Worm (Caenorhabditis elegans) whole organism, mixed stage, embryonic: Measurements from ENCODE around the gene T28D9.1.

Experiments used
- M03D4.4 ChIP-seq: sonication (generic microtip); optimal IDR thresholded peaks from 2 replicates; lab custom pipeline; 2017; ENCODE audit warnings: mild to moderate bottlenecking, missing genetic modification characterization, missing compliant biosample characterization
- bed-3 ChIP-seq: fragments of 200-800 bp; sonication (Bioruptor generic); optimal IDR thresholded peaks from 3 replicates; lab custom pipeline; 2018; ENCODE audit warnings: mild to moderate bottlenecking, missing genetic modification characterization, moderate library complexity, missing compliant biosample characterization
- blmp-1 ChIP-seq: fragments of 150-350 bp; optimal IDR thresholded peaks from 2 replicates; lab custom pipeline; 2014; ENCODE audit warnings: missing biosample characterization, missing genetic modification characterization
- ceh-39 ChIP-seq: fragments of 150-350 bp; optimal IDR thresholded peaks from 2 replicates; lab custom pipeline; 2014; ENCODE audit warnings: missing biosample characterization, missing genetic modification characterization
- ceh-43 ChIP-seq: fragments of 200-800 bp; sonication (Bioruptor generic); optimal IDR thresholded peaks from 2 replicates; lab custom pipeline; 2018; ENCODE audit warnings: mild to moderate bottlenecking, missing genetic modification characterization, moderate library complexity, missing compliant biosample characterization
- ceh-83 ChIP-seq: fragments of 200-800 bp; sonication (Bioruptor generic); optimal IDR thresholded peaks from 2 replicates; lab custom pipeline; 2018; ENCODE audit warnings: mild to moderate bottlenecking, missing genetic modification characterization, missing compliant biosample characterization
- ces-1 ChIP-seq: fragments of 150-350 bp; optimal IDR thresholded peaks from 2 replicates; lab custom pipeline; 2014; ENCODE audit warnings: missing biosample characterization, missing genetic modification reagents, missing genetic modification characterization
- cnd-1 ChIP-seq: fragments of 200-800 bp; sonication (Bioruptor generic); optimal IDR thresholded peaks from 2 replicates; lab custom pipeline; 2018; ENCODE audit warnings: mild to moderate bottlenecking, missing genetic modification characterization, missing compliant biosample characterization
- drap-1 ChIP-seq: fragments of 200-800 bp; sonication (Bioruptor generic); optimal IDR thresholded peaks from 3 replicates; lab custom pipeline; 2018; ENCODE audit warnings: mild to moderate bottlenecking, missing genetic modification characterization, missing compliant biosample characterization
- elt-1 ChIP-seq: sonication (generic microtip); optimal IDR thresholded peaks from 2 replicates; lab custom pipeline; 2017; ENCODE audit warnings: missing genetic modification characterization, mild to moderate bottlenecking, missing compliant biosample characterization, antibody characterized with exemption, moderate library complexity, borderline replicate concordance; ENCODE audit not compliant: insufficient read depth
- flh-1 ChIP-seq: fragments of 200-800 bp; sonication (Bioruptor generic); optimal IDR thresholded peaks from 2 replicates; lab custom pipeline; 2018; ENCODE audit warnings: mild to moderate bottlenecking, missing genetic modification characterization, moderate library complexity, missing compliant biosample characterization
- ham-2 ChIP-seq: fragments of 200-800 bp; sonication (Bioruptor generic); optimal IDR thresholded peaks from 2 replicates; lab custom pipeline; 2018; ENCODE audit warnings: mild to moderate bottlenecking, missing genetic modification characterization, missing compliant biosample characterization
- hlh-1 ChIP-seq: fragments of 150-350 bp; optimal IDR thresholded peaks from 2 replicates; lab custom pipeline; 2014; ENCODE audit warnings: missing biosample characterization, missing genetic modification reagents, missing genetic modification characterization
- lin-13 ChIP-seq: fragments of 150-350 bp; optimal IDR thresholded peaks from 2 replicates; lab custom pipeline; 2014; ENCODE audit warnings: missing biosample characterization, missing genetic modification characterization
- lsy-2 ChIP-seq: fragments of 150-350 bp; optimal IDR thresholded peaks from 2 replicates; lab custom pipeline; 2014; ENCODE audit warnings: missing biosample characterization, missing genetic modification characterization
- mab-5 ChIP-seq: fragments of 150-350 bp; optimal IDR thresholded peaks from 2 replicates; lab custom pipeline; 2014; ENCODE audit warnings: missing biosample characterization, missing genetic modification characterization
- mep-1 ChIP-seq: fragments of 150-350 bp; optimal IDR thresholded peaks from 2 replicates; lab custom pipeline; 2017; ENCODE audit warnings: missing biosample characterization, missing genetic modification reagents, missing genetic modification characterization, inconsistent platforms
- mls-2 ChIP-seq: sonication (generic microtip); optimal IDR thresholded peaks from 2 replicates; lab custom pipeline; 2016; ENCODE audit warnings: mild to moderate bottlenecking, missing genetic modification characterization, moderate library complexity, missing compliant biosample characterization
- nhr-2 ChIP-seq: fragments of 150-350 bp; optimal IDR thresholded peaks from 2 replicates; lab custom pipeline; 2014; ENCODE audit warnings: missing biosample characterization, missing genetic modification characterization
- nhr-237 ChIP-seq: fragments of 150-350 bp; optimal IDR thresholded peaks from 2 replicates; lab custom pipeline; 2014; ENCODE audit warnings: missing biosample characterization, missing genetic modification characterization
- nhr-28 ChIP-seq: fragments of 150-350 bp; optimal IDR thresholded peaks from 2 replicates; lab custom pipeline; 2014; ENCODE audit warnings: missing biosample characterization, missing genetic modification characterization
- nhr-76 ChIP-seq: sonication (generic microtip); optimal IDR thresholded peaks from 2 replicates; lab custom pipeline; 2017; ENCODE audit warnings: missing biosample characterization, missing genetic modification characterization
- pha-4 ChIP-seq: fragments of 150-350 bp; optimal IDR thresholded peaks from 2 replicates; lab custom pipeline; 2018; ENCODE audit warnings: missing biosample characterization, missing genetic modification reagents, missing genetic modification characterization
- snpc-4 ChIP-seq: fragments of 150-350 bp; optimal IDR thresholded peaks from 2 replicates; lab custom pipeline; 2014; ENCODE audit warnings: missing biosample characterization, missing genetic modification characterization
- sptf-1 ChIP-seq: sonication (generic microtip); optimal IDR thresholded peaks from 2 replicates; lab custom pipeline; 2017; ENCODE audit warnings: mild to moderate bottlenecking, missing genetic modification characterization, moderate library complexity, missing compliant biosample characterization
- tbx-8 ChIP-seq: fragments of 200-800 bp; sonication (Bioruptor generic); optimal IDR thresholded peaks from 2 replicates; lab custom pipeline; 2018; ENCODE audit warnings: mild to moderate bottlenecking, missing genetic modification characterization, moderate library complexity, missing compliant biosample characterization
- zip-8 ChIP-seq: fragments of 150-350 bp; optimal IDR thresholded peaks from 2 replicates; lab custom pipeline; 2014; ENCODE audit warnings: missing biosample characterization, missing genetic modification characterization
- ztf-11 ChIP-seq: fragments of 150-350 bp; optimal IDR thresholded peaks from 2 replicates; lab custom pipeline; 2014; ENCODE audit warnings: missing biosample characterization, missing genetic modification characterization

Gene T28D9.1

ce11 chrII:6528629-6529028, 36.4 kb downstream of the T28D9.1 start, which contains the start of gene C56E6.4:
Gene C56E6.4 (minus strand): TSS chrII:6528729.
- TF ChIP-seq nhr-28 (tag; lab: Kevin White, UChicago): no peak
- no peak for TF ChIP-seq ces-1 (GFP tag; lab: Kevin White, UChicago)
- TF ChIP-seq cnd-1 (tag; lab: Kevin White, UChicago): no peak
- TF ChIP-seq ham-2 (GFP tag; lab: Kevin White, UChicago): no peak
- no peak for TF ChIP-seq ceh-43
- TF ChIP-seq sptf-1 (tag; lab: Kevin White, UChicago): no peak
- TF ChIP-seq M03D4.4 (tag; lab: Kevin White, UChicago): no peak
- TF ChIP-seq pha-4 (tag; lab: Kevin White, UChicago): no peak
- TF ChIP-seq ztf-11 (tag; lab: Kevin White, UChicago): no peak
- TF ChIP-seq nhr-2 (tag; lab: Kevin White, UChicago): no peak
- no peak for TF ChIP-seq snpc-4 (tag; lab: Kevin White, UChicago)
- TF ChIP-seq drap-1: no peak

- TF ChIP-seq nhr-76 (tag; lab: Kevin White, UChicago) (no peak), flh-1 (GFP tag; lab: Kevin White, UChicago) (no peak), ceh-43 (no peak), elt-1 (no peak), mab-5 (tag; lab: Kevin White, UChicago) (no peak), blmp-1 (tag; lab: Kevin White, UChicago) (no peak), bed-3 (GFP tag; lab: Kevin White, UChicago) (no peak), pha-4 (tag; lab: Kevin White, UChicago) (no peak), ces-1 (GFP tag; lab: Kevin White, UChicago) (no peak), zip-8 (tag; lab: Kevin White, UChicago) (no peak), lsy-2 (tag; lab: Kevin White, UChicago) (no peak), ham-2 (GFP tag; lab: Kevin White, UChicago) (no peak), lin-13 (no peak), hlh-1 (tag; lab: Kevin White, UChicago) (no peak)
These were observed 39.3 kb downstream of the T28D9.1 start, which contains the start of gene abch-1 for ce11 chrII:6531527-6531926. Gene abch-1 (minus strand): TSS chrII:6531627.

- no peak for TF ChIP-seq nhr-237 (tag; lab: Kevin White, UChicago)
- no peak for TF ChIP-seq zip-8 (tag; lab: Kevin White, UChicago)
- no peak for TF ChIP-seq tbx-8 (GFP tag; lab: Kevin White, UChicago)
- TF ChIP-seq lin-13: no peak
- TF ChIP-seq mep-1: no peak
- TF ChIP-seq lsy-2 (tag; lab: Kevin White, UChicago): no peak
- no peak for TF ChIP-seq ztf-11 (tag; lab: Kevin White, UChicago)
- TF ChIP-seq bed-3 (GFP tag; lab: Kevin White, UChicago): no peak
- no peak for TF ChIP-seq flh-1 (GFP tag; lab: Kevin White, UChicago)
These were observed 39.7 kb downstream of the T28D9.1 start, which contains the start of gene abcx-1 for ce11 chrII:6531940-6532339. Gene abcx-1 (plus strand): TSS chrII:6532163.

- TF ChIP-seq ceh-39 (peak; percentile 39), nhr-237 (tag; lab: Kevin White, UChicago) (peak; percentile 25), lsy-2 (tag; lab: Kevin White, UChicago) (peak; percentile 65), hlh-1 (tag; lab: Kevin White, UChicago) (no peak), sptf-1 (tag; lab: Kevin White, UChicago) (no peak), mls-2 (tag; lab: Kevin White, UChicago) (no peak), ceh-83 (GFP tag; lab: Kevin White, UChicago) (no peak), zip-8 (tag; lab: Kevin White, UChicago) (no peak), snpc-4 (tag; lab: Kevin White, UChicago) (no peak), nhr-28 (tag; lab: Kevin White, UChicago) (no peak), M03D4.4 (tag; lab: Kevin White, UChicago) (no peak), tbx-8 (GFP tag; lab: Kevin White, UChicago) (no peak), ces-1 (GFP tag; lab: Kevin White, UChicago) (peak; percentile 84), elt-1 (no peak), bed-3 (GFP tag; lab: Kevin White, UChicago) (no peak), pha-4 (tag; lab: Kevin White, UChicago) (no peak)
These were observed 43.8 kb downstream of the T28D9.1 start, which contains the start of gene utp-20 for ce11 chrII:6535957-6536424. Gene utp-20 (plus strand): TSS chrII:6536374.
